Fruit fly (Drosophila melanogaster): ENCODE data around the gene Dyro.
A peak's percentile ranks its signal among the peaks of the same experiment; 100 is the strongest.

Gene Dyro

DNA sequence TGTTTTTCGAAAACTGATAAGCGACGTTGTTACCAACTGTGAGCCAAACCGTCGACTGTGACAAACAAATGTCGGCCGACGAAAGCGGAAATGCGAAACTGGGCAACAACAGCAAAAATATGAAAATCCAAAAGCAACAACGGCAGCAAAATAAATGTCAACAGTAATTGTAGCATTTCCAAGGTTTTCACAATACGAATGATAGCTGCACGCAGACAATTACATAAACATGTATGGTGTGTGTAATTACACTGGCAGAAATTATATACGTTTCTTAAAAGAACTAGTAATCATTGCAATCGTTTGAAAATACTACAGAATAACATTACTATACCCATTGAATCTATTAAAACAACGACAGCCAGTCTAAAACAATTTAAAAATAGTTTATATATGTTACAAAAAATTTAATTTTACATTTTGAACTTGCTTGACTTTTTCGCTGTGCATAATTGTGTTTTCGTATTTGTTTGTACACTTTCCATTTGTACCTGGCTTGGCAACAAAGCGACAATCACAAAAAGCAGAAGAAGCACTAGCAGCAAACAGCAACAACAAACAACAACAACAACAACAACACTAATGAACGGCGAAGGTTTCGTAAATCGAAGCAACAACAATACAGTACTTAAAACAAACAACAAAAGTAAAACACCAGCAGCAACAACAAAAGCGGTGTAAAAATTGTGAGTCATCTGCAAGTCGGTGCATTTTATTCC is 34.8 kb downstream of the Dyro start (continued):
- no peak for TF ChIP-seq zfh2 (GFP tag; optimal IDR thresholded peaks at IDR 0.05)
- TF ChIP-seq nerfin-1 (tag; optimal IDR thresholded peaks at IDR 0.05): peak; percentile 64
- TF ChIP-seq NK7.1 (GFP tag; optimal IDR thresholded peaks at IDR 0.05): no peak
- TF ChIP-seq CG1602 (GFP tag; optimal IDR thresholded peaks at IDR 0.05): peak; percentile 45
- no peak for TF ChIP-seq ftz-f1 (GFP tag; optimal IDR thresholded peaks at IDR 0.05)
- peak; percentile 10 for TF ChIP-seq CG3281 (GFP tag; optimal IDR thresholded peaks at IDR 0.05)
- TF ChIP-seq CrebB (tag; optimal IDR thresholded peaks at IDR 0.05): peak; percentile 66
- TF ChIP-seq CG16863 (GFP tag; optimal IDR thresholded peaks at IDR 0.05): no peak
- no peak for TF ChIP-seq CG2199 (GFP tag; IDR thresholded peaks at IDR 0.05)
- TF ChIP-seq Ravus (GFP tag; IDR thresholded peaks at IDR 0.05): peak; percentile 29
- peak; percentile 58 for TF ChIP-seq az2 (GFP tag; optimal IDR thresholded peaks at IDR 0.05)
- TF ChIP-seq salm (tag; optimal IDR thresholded peaks at IDR 0.05): peak; percentile 77
- no peak for TF ChIP-seq Antp (GFP tag; optimal IDR thresholded peaks at IDR 0.05)
- TF ChIP-seq CG13123 (GFP tag; optimal IDR thresholded peaks at IDR 0.05): no peak
- TF ChIP-seq CG1603 (tag; optimal IDR thresholded peaks at IDR 0.05): peak; percentile 69
- no peak for TF ChIP-seq crc (GFP tag; optimal IDR thresholded peaks at IDR 0.05)
- peak; percentile 52 for TF ChIP-seq CG3838 (GFP tag; optimal IDR thresholded peaks at IDR 0.05)
- no peak for TF ChIP-seq CG9876 (GFP tag; optimal IDR thresholded peaks at IDR 0.05)
- no peak for TF ChIP-seq pb (GFP tag; optimal IDR thresholded peaks at IDR 0.05)
- TF ChIP-seq CG1529 (GFP tag; optimal IDR thresholded peaks at IDR 0.05): no peak
- no peak for TF ChIP-seq CG4328 (GFP tag; optimal IDR thresholded peaks at IDR 0.05)
- peak; percentile 54; the same call in 1 of the 3 replicates for TF ChIP-seq ken (GFP tag; IDR thresholded peaks at IDR 0.05)
- TF ChIP-seq B-H1 (GFP tag; IDR thresholded peaks at IDR 0.05): peak; percentile 41; the same call in 2 of the 3 replicates
- peak; percentile 32 for TF ChIP-seq caup (GFP tag; optimal IDR thresholded peaks at IDR 0.05; ENCODE audit: severe bottlenecking)
- no peak for TF ChIP-seq usp (GFP tag; optimal IDR thresholded peaks at IDR 0.05)
- peak; percentile 46 for TF ChIP-seq NfI (GFP tag; optimal IDR thresholded peaks at IDR 0.05)
- peak; percentile 38; the same call in 1 of the 2 replicates for TF ChIP-seq CG10321 (GFP tag; IDR thresholded peaks at IDR 0.05)
- TF ChIP-seq CG10147 (GFP tag; optimal IDR thresholded peaks at IDR 0.05): peak; percentile 32
- TF ChIP-seq dpn (GFP tag; optimal IDR thresholded peaks at IDR 0.05): peak; percentile 23 to 34
- peak; percentile 68; the same call in 1 of the 2 replicates for TF ChIP-seq danr (GFP tag; IDR thresholded peaks at IDR 0.05)
- TF ChIP-seq MBD-R2 (GFP tag; IDR thresholded peaks at IDR 0.05): no peak; the same call in 1 of the 2 replicates
- no peak for TF ChIP-seq CG7745 (tag; optimal IDR thresholded peaks at IDR 0.05)
- TF ChIP-seq CG17361 (GFP tag; IDR thresholded peaks at IDR 0.05): no peak
- peak; percentile 19 for TF ChIP-seq HmgZ (tag; optimal IDR thresholded peaks at IDR 0.05)
- no peak for TF ChIP-seq CG13894 (tag; optimal IDR thresholded peaks at IDR 0.05)
- no peak for TF ChIP-seq Atf3 (GFP tag; optimal IDR thresholded peaks at IDR 0.05)
- peak; percentile 75 for TF ChIP-seq CG10959 (GFP tag; IDR thresholded peaks at IDR 0.05)
- no peak for TF ChIP-seq BtbVII (GFP tag; optimal IDR thresholded peaks at IDR 0.05)
- TF ChIP-seq gsb-n (tag; optimal IDR thresholded peaks at IDR 0.05): peak; percentile 50
- TF ChIP-seq HHEX (GFP tag; optimal IDR thresholded peaks at IDR 0.05): peak; percentile 13
- TF ChIP-seq CG15269 (tag; optimal IDR thresholded peaks at IDR 0.05): peak; percentile 79
- peak; percentile 35 for TF ChIP-seq CG10267 (tag; optimal IDR thresholded peaks at IDR 0.05)
- TF ChIP-seq Side (GFP tag; optimal IDR thresholded peaks at IDR 0.05): no peak
- TF ChIP-seq br (optimal IDR thresholded peaks at IDR 0.05): no peak
- no peak; the same call in 2 of the 4 replicates for TF ChIP-seq chinmo (GFP tag; IDR thresholded peaks at IDR 0.05; ENCODE audit: partially characterized antibody)
- TF ChIP-seq wek (GFP tag; optimal IDR thresholded peaks at IDR 0.05): no peak
- TF ChIP-seq CG8478 (optimal IDR thresholded peaks at IDR 0.05): no peak
- TF ChIP-seq CG4282 (GFP tag; optimal IDR thresholded peaks at IDR 0.05): no peak
- TF ChIP-seq Hr3 (GFP tag; optimal IDR thresholded peaks at IDR 0.05): no peak
- peak; percentile 61 for TF ChIP-seq Oaz (GFP tag; IDR thresholded peaks at IDR 0.05)
- no peak for TF ChIP-seq CG15601 (tag; optimal IDR thresholded peaks at IDR 0.05)

Measured in whole organism, embryonic.